Worm (Caenorhabditis elegans) whole organism, L1 larva: Measurements from ENCODE around the gene hrg-1.

Source experiments
- C16A3.4 ChIP-seq: fragments of 150-350 bp; optimal IDR thresholded peaks from 2 replicates; lab custom pipeline; 2014; ENCODE audit warnings: missing biosample characterization, missing genetic modification characterization
- C34B4.2 ChIP-seq: sonication (generic microtip); optimal IDR thresholded peaks from 2 replicates; lab custom pipeline; 2017; ENCODE audit warnings: mild to moderate bottlenecking, missing genetic modification characterization, missing compliant biosample characterization
- ama-1 ChIP-seq: fragments of 150-350 bp; optimal IDR thresholded peaks from 2 replicates; lab custom pipeline; 2014
- blmp-1 ChIP-seq: fragments of 150-350 bp; optimal IDR thresholded peaks from 2 replicates; lab custom pipeline; 2014; ENCODE audit warnings: missing biosample characterization, missing genetic modification characterization
- ceh-63 ChIP-seq: fragments of 200-800 bp; sonication (Bioruptor generic); optimal IDR thresholded peaks from 2 replicates; lab custom pipeline; 2018; ENCODE audit warnings: mild to moderate bottlenecking, missing genetic modification characterization, missing compliant biosample characterization
- ceh-8 ChIP-seq: fragments of 200-800 bp; sonication (Bioruptor generic); optimal IDR thresholded peaks from 2 replicates; lab custom pipeline; 2018; ENCODE audit warnings: mild to moderate bottlenecking, missing genetic modification characterization, moderate library complexity, missing compliant biosample characterization
- ceh-82 ChIP-seq, 3 experiments: fragments of 150-350 bp in 1 of 3; sonication (generic microtip) in 2 of 3; optimal IDR thresholded peaks; 2 replicates each; lab custom pipeline; 2014 to 2017; ENCODE audit warnings: missing biosample characterization in 3 of 3, missing genetic modification characterization in 3 of 3
- dsc-1 ChIP-seq: sonication (generic microtip); optimal IDR thresholded peaks from 2 replicates; lab custom pipeline; 2016; ENCODE audit warnings: mild to moderate bottlenecking, missing genetic modification characterization, missing compliant biosample characterization
- efl-1 ChIP-seq, 4 experiments: fragments of 150-350 bp; optimal IDR thresholded peaks in 3 of 4; peaks in 1 of 4; 1 replicate in 1 of 4; 2 replicates in 3 of 4; lab custom pipeline; 2014; ENCODE audit warnings: missing biosample characterization in 2 of 4, missing genetic modification characterization in 2 of 4, missing genetic modification reagents in 2 of 4
- egl-13 ChIP-seq: sonication (generic microtip); optimal IDR thresholded peaks from 2 replicates; lab custom pipeline; 2016; ENCODE audit warnings: missing genotype, missing genetic modification reagents, missing genetic modification characterization, missing compliant biosample characterization
- ets-5 ChIP-seq: fragments of 200-800 bp; sonication (Bioruptor generic); IDR thresholded peaks from 2 replicates; pipeline ENCODE4 v1.3.6; 2022; ENCODE audit warnings: missing genetic modification characterization, missing compliant biosample characterization
- grh-1 ChIP-seq: fragments of 200-800 bp; sonication (Bioruptor generic); IDR thresholded peaks from 2 replicates; pipeline ENCODE4 v1.3.6; 2022; ENCODE audit warnings: missing genetic modification reagents, missing genetic modification characterization, missing compliant biosample characterization
- irx-1 ChIP-seq: sonication (generic microtip); optimal IDR thresholded peaks from 2 replicates; lab custom pipeline; 2016; ENCODE audit warnings: missing genetic modification characterization, missing compliant biosample characterization
- isw-1 ChIP-seq: fragments of 200-800 bp; sonication (Bioruptor generic); IDR thresholded peaks from 2 replicates; pipeline ENCODE4 v1.3.6; 2022; ENCODE audit warnings: missing genetic modification characterization, missing compliant biosample characterization
- jun-1 ChIP-seq: fragments of 150-350 bp; optimal IDR thresholded peaks from 2 replicates; lab custom pipeline; 2014; ENCODE audit warnings: missing biosample characterization, missing genetic modification reagents, missing genetic modification characterization
- lin-14 ChIP-seq: fragments of 200-800 bp; sonication (Bioruptor generic); optimal IDR thresholded peaks from 2 replicates; lab custom pipeline; 2018; ENCODE audit warnings: mild to moderate bottlenecking, missing genetic modification characterization, moderate library complexity, missing compliant biosample characterization
- lin-15B ChIP-seq: fragments of 150-350 bp; sonication (generic microtip); optimal IDR thresholded peaks from 3 replicates; lab custom pipeline; 2014; ENCODE audit warnings: missing biosample characterization, missing genetic modification characterization
- lin-39 ChIP-seq: fragments of 150-350 bp; optimal IDR thresholded peaks from 2 replicates; lab custom pipeline; 2014; ENCODE audit warnings: missing biosample characterization, missing genetic modification reagents, missing genetic modification characterization
- mdl-1 ChIP-seq, 2 experiments: fragments of 150-350 bp; optimal IDR thresholded peaks; 2 replicates each; lab custom pipeline; 2014 to 2017; ENCODE audit warnings: missing biosample characterization in 2 of 2, missing genetic modification characterization in 2 of 2, inconsistent platforms in 1 of 2
- mef-2 ChIP-seq: fragments of 150-350 bp; optimal IDR thresholded peaks from 2 replicates; lab custom pipeline; 2014; ENCODE audit warnings: missing biosample characterization, missing genetic modification characterization
- mep-1 ChIP-seq: fragments of 150-350 bp; optimal IDR thresholded peaks from 2 replicates; lab custom pipeline; 2014; ENCODE audit warnings: missing biosample characterization, missing genetic modification characterization
- nhr-11 ChIP-seq: fragments of 150-350 bp; optimal IDR thresholded peaks from 2 replicates; lab custom pipeline; 2014; ENCODE audit warnings: missing biosample characterization, missing genetic modification characterization
- nhr-19 ChIP-seq: fragments of 200-800 bp; sonication (Bioruptor generic); conservative IDR thresholded peaks from 2 replicates; pipeline ENCODE4 v1.3.6; 2022; ENCODE audit warnings: missing genetic modification characterization, missing compliant biosample characterization
- nhr-28 ChIP-seq: fragments of 150-350 bp; optimal IDR thresholded peaks from 2 replicates; lab custom pipeline; 2014; ENCODE audit warnings: missing biosample characterization, missing genetic modification characterization
- skn-1 ChIP-seq: fragments of 150-350 bp; optimal IDR thresholded peaks from 2 replicates; lab custom pipeline; 2014; ENCODE audit warnings: missing biosample characterization, missing genetic modification characterization
- snpc-4 ChIP-seq: fragments of 150-350 bp; optimal IDR thresholded peaks from 2 replicates; lab custom pipeline; 2014; ENCODE audit warnings: missing biosample characterization, missing genetic modification characterization
- snu-23 ChIP-seq: sonication (generic microtip); optimal IDR thresholded peaks from 2 replicates; lab custom pipeline; 2016; ENCODE audit warnings: missing genetic modification characterization, missing compliant biosample characterization
- swsn-7 ChIP-seq: sonication (generic microtip); optimal IDR thresholded peaks from 2 replicates; lab custom pipeline; 2016; ENCODE audit warnings: missing genetic modification characterization, missing compliant biosample characterization
- tlp-1 ChIP-seq: fragments of 150-350 bp; optimal IDR thresholded peaks from 2 replicates; lab custom pipeline; 2014; ENCODE audit warnings: missing biosample characterization, missing genetic modification characterization
- zag-1 ChIP-seq: fragments of 150-350 bp; optimal IDR thresholded peaks from 2 replicates; lab custom pipeline; 2014; ENCODE audit warnings: missing biosample characterization, missing genetic modification characterization
- ztf-4 ChIP-seq: fragments of 150-350 bp; optimal IDR thresholded peaks from 2 replicates; lab custom pipeline; 2014; ENCODE audit warnings: missing biosample characterization, missing genetic modification characterization

The hrg-1 gene

DNA sequence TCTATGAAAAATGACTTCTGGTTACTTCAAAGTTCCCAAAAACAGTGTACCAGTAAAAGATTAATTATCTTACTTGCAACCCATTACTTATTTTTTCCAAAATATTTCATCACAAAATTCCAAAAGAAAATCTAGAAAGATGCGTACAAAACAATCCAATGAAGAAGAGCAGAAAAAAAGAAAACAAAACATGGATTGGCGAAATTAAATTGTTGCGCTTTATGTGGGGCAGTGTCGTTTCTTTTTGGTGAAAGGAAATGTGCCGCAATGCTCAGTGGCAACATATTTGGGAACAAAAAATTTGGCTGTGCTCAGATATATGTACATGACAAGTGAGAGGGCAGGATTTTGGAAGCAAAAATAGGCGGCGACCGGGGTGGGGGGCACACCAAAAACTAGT lies 27.4 kb downstream of the hrg-1 start:
- TF ChIP-seq lin-39 (tag; lab: Kevin White, UChicago) (no peak), nhr-11 (tag; lab: Kevin White, UChicago) (no peak), grh-1 (GFP tag; lab: Robert Waterston, UW) (no peak), ets-5 (GFP tag; lab: Robert Waterston, UW) (no peak), zag-1 (tag; lab: Kevin White, UChicago) (no peak), mep-1 (no peak), nhr-28 (tag; lab: Kevin White, UChicago) (no peak)

DNA sequence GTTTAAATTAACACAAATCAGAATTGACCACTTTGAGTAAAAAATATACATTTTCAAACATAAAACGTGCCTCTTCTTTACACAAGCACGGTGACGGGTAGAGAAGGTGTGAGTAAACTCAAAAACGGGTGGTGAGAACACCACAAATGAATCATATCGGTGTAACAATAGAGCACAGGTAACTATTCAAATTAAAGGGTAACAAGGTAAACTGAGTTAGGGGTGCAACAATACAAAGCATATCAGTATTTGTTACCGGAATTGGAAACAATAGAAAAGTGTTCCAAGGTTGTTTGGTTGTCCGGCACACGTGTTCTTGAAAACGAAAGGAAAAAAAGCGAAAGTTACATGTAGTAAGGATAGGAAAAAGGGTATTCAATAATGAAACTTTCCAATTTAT lies 33.7 kb downstream of the hrg-1 start:
- TF ChIP-seq blmp-1 (tag; lab: Kevin White, UChicago) (peak; percentile 14), lin-14 (GFP tag; lab: Kevin White, UChicago) (no peak)

DNA sequence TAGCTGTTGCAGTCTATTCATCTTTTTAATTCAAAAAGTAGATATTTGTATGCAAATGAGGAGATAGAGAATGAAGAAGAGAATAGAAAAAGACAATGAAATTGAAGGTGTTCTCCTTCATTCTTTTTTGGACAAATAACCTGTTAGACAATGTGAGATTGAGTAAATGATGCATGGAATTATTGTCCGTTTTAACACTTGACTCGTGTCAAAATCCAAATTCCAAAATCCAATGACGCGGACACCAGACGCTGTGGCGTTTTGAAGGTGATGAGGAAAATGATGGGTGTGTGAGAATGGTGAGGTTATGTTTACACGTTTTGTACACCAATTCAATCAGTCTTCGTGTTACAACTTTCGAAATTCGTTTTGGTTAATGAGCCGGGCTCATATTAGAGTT lies 36.9 kb downstream of the hrg-1 start:
- TF ChIP-seq isw-1 (GFP tag; lab: Robert Waterston, UW) (no peak), efl-1 (optimal IDR thresholded peaks at IDR 0.05; lab: Kevin White, UChicago) (no peak), efl-1 (GFP tag; optimal IDR thresholded peaks at IDR 0.05 in 1 of 2; lab: Kevin White, UChicago) (peak in 1 of 2 experiments; percentile 73)

DNA sequence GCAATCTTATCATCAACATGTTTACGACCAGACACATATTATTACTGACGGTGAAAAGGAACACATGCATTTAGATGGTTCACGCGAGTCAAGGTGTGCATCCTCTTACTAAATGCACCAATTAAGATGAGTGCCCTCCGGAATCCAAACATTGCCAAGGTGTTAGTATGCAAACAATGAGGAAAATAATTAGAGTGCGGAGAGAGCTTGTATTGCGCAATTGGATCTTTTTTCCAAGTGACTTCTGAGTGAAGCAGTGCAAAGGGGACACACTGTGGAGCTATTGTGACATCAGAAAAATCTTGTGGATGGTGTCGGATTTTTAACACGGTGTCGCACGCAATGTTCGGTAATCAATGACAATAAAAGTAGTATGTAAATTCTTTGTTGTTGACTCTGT lies 38.8 kb downstream of the hrg-1 start:
- TF ChIP-seq jun-1 (tag; lab: Kevin White, UChicago), result no peak
- no peak for TF ChIP-seq ztf-4
- TF ChIP-seq skn-1 (tag; lab: Kevin White, UChicago), result no peak
- TF ChIP-seq C16A3.4 (tag; lab: Kevin White, UChicago), result no peak
- no peak for TF ChIP-seq mdl-1 (tag; optimal IDR thresholded peaks at IDR 0.05; lab: Kevin White, UChicago)
- no peak for TF ChIP-seq egl-13

DNA sequence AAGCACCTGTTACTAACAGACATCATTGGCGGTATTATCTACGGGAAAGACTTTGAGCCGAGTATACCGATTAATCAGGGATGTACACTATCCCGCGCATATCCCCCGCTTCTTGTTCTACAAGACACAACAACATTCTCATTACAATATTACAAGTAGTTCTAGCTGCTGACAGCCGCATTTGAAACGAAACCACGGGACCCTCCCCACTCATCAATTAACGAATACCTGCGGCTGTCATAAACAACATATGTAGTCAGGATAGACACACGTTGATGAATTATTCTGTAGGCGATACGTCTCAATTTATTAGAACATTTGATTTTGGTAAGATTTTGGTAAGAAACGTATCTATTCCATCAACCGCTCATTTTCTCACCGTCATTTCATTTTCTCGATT lies 39.3 kb downstream of the hrg-1 start:
- TF ChIP-seq ceh-63 (GFP tag; lab: Kevin White, UChicago) (no peak), lin-14 (GFP tag; lab: Kevin White, UChicago) (no peak), lin-39 (tag; lab: Kevin White, UChicago) (no peak), dsc-1 (tag; lab: Kevin White, UChicago) (no peak), ama-1 (lab: Kevin White, UChicago) (no peak), nhr-28 (tag; lab: Kevin White, UChicago) (no peak), mef-2 (tag; lab: Kevin White, UChicago) (no peak), irx-1 (no peak), snpc-4 (tag; lab: Kevin White, UChicago) (no peak), C34B4.2 (no peak), lin-15B (tag; lab: Kevin White, UChicago) (no peak), ceh-82 (tag; optimal IDR thresholded peaks at IDR 0.05; lab: Kevin White, UChicago) (no peak), ceh-8 (GFP tag; lab: Kevin White, UChicago) (no peak), mdl-1 (tag; optimal IDR thresholded peaks at IDR 0.05; lab: Kevin White, UChicago) (no peak), C16A3.4 (tag; lab: Kevin White, UChicago) (no peak), nhr-19 (GFP tag; lab: Robert Waterston, UW) (no peak), tlp-1 (no peak)

DNA sequence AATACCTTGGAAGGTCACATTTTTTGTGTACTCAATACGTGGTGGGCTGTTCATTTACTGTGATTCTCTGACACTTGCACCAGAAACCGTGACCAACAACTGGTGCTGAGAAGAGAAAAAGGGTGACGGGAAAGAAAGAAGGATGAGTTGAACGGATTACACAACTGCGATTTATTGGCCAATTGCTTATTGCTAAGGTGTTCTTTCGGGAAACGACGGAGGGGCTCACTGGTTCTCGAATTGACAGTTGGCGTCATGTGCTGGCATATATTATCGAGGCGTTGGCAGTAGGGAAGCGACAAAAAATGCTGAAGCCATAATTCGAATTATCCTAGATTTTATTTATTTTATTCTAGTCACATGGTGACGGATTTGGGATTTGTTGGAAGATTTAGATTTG lies 41.9 kb downstream of the hrg-1 start:
- TF ChIP-seq dsc-1 (tag; lab: Kevin White, UChicago) (peak; percentile 76), mdl-1 (tag; optimal IDR thresholded peaks at IDR 0.05; lab: Kevin White, UChicago) (no peak)

DNA sequence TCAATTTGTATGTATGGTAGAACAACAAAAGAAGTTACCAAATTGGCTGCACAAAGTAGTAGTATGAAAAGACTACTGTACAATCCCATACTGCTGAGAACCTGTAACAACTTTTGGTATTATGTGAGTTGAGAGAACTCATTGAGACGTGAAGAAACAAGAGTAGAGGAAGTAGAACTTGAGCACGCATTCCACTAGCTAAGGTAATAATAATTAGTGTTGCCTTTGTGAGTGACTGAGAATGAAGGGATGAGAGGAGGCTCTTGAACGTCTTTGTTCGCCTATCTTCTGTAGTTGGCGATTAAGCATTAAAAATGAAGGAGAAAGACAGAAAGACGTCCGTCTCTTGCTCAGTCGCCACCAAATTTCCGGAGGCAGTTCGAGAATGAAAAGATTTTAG lies 42.5 kb downstream of the hrg-1 start, which contains the start of gene C16B8.4:
Gene C16B8.4 (minus strand): TSS at position 101 of the 400 bp plus-strand sequence.
- TF ChIP-seq swsn-7 (tag; lab: Kevin White, UChicago) (no peak), snu-23 (no peak), nhr-11 (tag; lab: Kevin White, UChicago) (no peak)
